Fruit fly (Drosophila melanogaster) whole organism, adult: ENCODE results near the gene unk.

Source experiments
- CG14711 ChIP-seq: fragments of 200-800 bp; sonication (Bioruptor generic); optimal IDR thresholded peaks from 2 replicates; lab custom pipeline; 2018; ENCODE audit warnings: missing biosample characterization, mild to moderate bottlenecking, missing genetic modification characterization, moderate library complexity
- Clk ChIP-seq: fragments of 200-800 bp; sonication (Bioruptor generic); optimal IDR thresholded peaks from 2 replicates; lab custom pipeline; 2017; ENCODE audit warnings: missing biosample characterization, missing genetic modification characterization
- Mnt ChIP-seq: fragments of 200-800 bp; sonication (Bioruptor generic); optimal IDR thresholded peaks from 2 replicates; lab custom pipeline; 2016; ENCODE audit warnings: missing biosample characterization, mild to moderate bottlenecking, missing genetic modification characterization
- cic ChIP-seq: fragments of 200-800 bp; sonication (Bioruptor generic); optimal IDR thresholded peaks from 2 replicates; lab custom pipeline; 2017; ENCODE audit warnings: missing biosample characterization, mild to moderate bottlenecking, missing genetic modification characterization, moderate library complexity
- kay ChIP-seq: fragments of 200-800 bp; sonication (Bioruptor generic); peaks from one replicate; lab custom pipeline; 2016; ENCODE audit warnings: missing biosample characterization, missing genetic modification characterization, borderline replicate concordance
- tj ChIP-seq: fragments of 200-800 bp; sonication (Bioruptor generic); optimal IDR thresholded peaks from 3 replicates; lab custom pipeline; 2017; ENCODE audit warnings: missing biosample characterization, mild to moderate bottlenecking, missing genetic modification characterization, moderate library complexity

dm6 chr3R:23174739-23175138, 17.1 kb upstream of the unk start:
- TF ChIP-seq kay (no peak), Mnt (no peak), tj (GFP tag; lab: Kevin White, UChicago) (no peak), Clk (GFP tag; lab: Kevin White, UChicago) (no peak), CG14711 (tag; lab: Kevin White, UChicago) (no peak), cic (GFP tag; lab: Kevin White, UChicago) (no peak)
